Worm (Caenorhabditis elegans) whole organism, L3 larva: Measurements from ENCODE around the gene F40F4.7.

Experiments used
- aly-2 ChIP-seq: fragments of 150-350 bp; optimal IDR thresholded peaks from 2 replicates; lab custom pipeline; 2014; ENCODE audit warnings: missing biosample characterization, missing genetic modification characterization
- ama-1 ChIP-seq: fragments of 150-350 bp; optimal IDR thresholded peaks from 2 replicates; lab custom pipeline; 2018
- ceh-28 ChIP-seq: fragments of 150-350 bp; optimal IDR thresholded peaks from 2 replicates; lab custom pipeline; 2014; ENCODE audit warnings: missing biosample characterization, missing genetic modification reagents, missing genetic modification characterization
- ceh-9 ChIP-seq: sonication (generic microtip); optimal IDR thresholded peaks from 2 replicates; lab custom pipeline; 2018; ENCODE audit warnings: missing biosample characterization, missing genetic modification characterization
- daf-12 ChIP-seq: fragments of 150-350 bp; optimal IDR thresholded peaks from 2 replicates; lab custom pipeline; 2014; ENCODE audit warnings: missing biosample characterization, missing genetic modification reagents, missing genetic modification characterization
- egl-27 ChIP-seq: sonication (generic microtip); optimal IDR thresholded peaks from 4 replicates; lab custom pipeline; 2017; ENCODE audit warnings: missing biosample characterization, missing genetic modification reagents, missing genetic modification characterization
- elt-1 ChIP-seq: fragments of 150-350 bp; optimal IDR thresholded peaks from 2 replicates; lab custom pipeline; 2014; ENCODE audit warnings: missing biosample characterization, missing genetic modification characterization
- elt-2 ChIP-seq: sonication (generic microtip); optimal IDR thresholded peaks from 2 replicates; lab custom pipeline; 2016; ENCODE audit warnings: missing genetic modification reagents, mild to moderate bottlenecking, missing genetic modification characterization, missing compliant biosample characterization
- fkh-2 ChIP-seq: fragments of 150-350 bp; optimal IDR thresholded peaks from 2 replicates; lab custom pipeline; 2014; ENCODE audit warnings: missing biosample characterization, missing genetic modification reagents, missing genetic modification characterization
- hmg-11 ChIP-seq: sonication (generic microtip); optimal IDR thresholded peaks from 2 replicates; lab custom pipeline; 2016; ENCODE audit warnings: missing genetic modification characterization, missing compliant biosample characterization
- jun-1 ChIP-seq: fragments of 150-350 bp; optimal IDR thresholded peaks from 2 replicates; lab custom pipeline; 2014; ENCODE audit warnings: missing biosample characterization, missing genetic modification reagents, missing genetic modification characterization
- lin-15B ChIP-seq: fragments of 150-350 bp; optimal IDR thresholded peaks from 2 replicates; lab custom pipeline; 2014; ENCODE audit warnings: missing biosample characterization, missing genetic modification characterization
- lin-39 ChIP-seq: fragments of 150-350 bp; optimal IDR thresholded peaks from 2 replicates; lab custom pipeline; 2018; ENCODE audit warnings: missing biosample characterization, missing genetic modification reagents, missing genetic modification characterization
- lsy-12 ChIP-seq: sonication (generic microtip); optimal IDR thresholded peaks from 2 replicates; lab custom pipeline; 2016; ENCODE audit warnings: mild to moderate bottlenecking, missing genetic modification characterization, missing compliant biosample characterization
- mdl-1 ChIP-seq: fragments of 150-350 bp; optimal IDR thresholded peaks from 2 replicates; lab custom pipeline; 2014; ENCODE audit warnings: missing biosample characterization, missing genetic modification characterization
- nfya-1 ChIP-seq: sonication (generic microtip); optimal IDR thresholded peaks from 2 replicates; lab custom pipeline; 2017; ENCODE audit warnings: missing genetic modification characterization, mild to moderate bottlenecking, missing compliant biosample characterization, antibody characterized with exemption, moderate library complexity; ENCODE audit not compliant: insufficient read depth
- nhr-12 ChIP-seq: fragments of 150-350 bp; optimal IDR thresholded peaks from 2 replicates; lab custom pipeline; 2014; ENCODE audit warnings: missing biosample characterization, missing genetic modification characterization
- nhr-23 ChIP-seq: fragments of 150-350 bp; optimal IDR thresholded peaks from 2 replicates; lab custom pipeline; 2014; ENCODE audit warnings: missing biosample characterization, missing genetic modification reagents, missing genetic modification characterization
- nhr-237 ChIP-seq: fragments of 150-350 bp; optimal IDR thresholded peaks from 2 replicates; lab custom pipeline; 2014; ENCODE audit warnings: missing biosample characterization, missing genetic modification characterization
- nhr-25 ChIP-seq: sonication (generic microtip); optimal IDR thresholded peaks from 2 replicates; lab custom pipeline; 2017; ENCODE audit warnings: missing biosample characterization, missing genetic modification characterization
- nhr-67 ChIP-seq: fragments of 150-350 bp; optimal IDR thresholded peaks from 2 replicates; lab custom pipeline; 2014; ENCODE audit warnings: missing biosample characterization, missing genetic modification characterization
- nhr-76 ChIP-seq: fragments of 150-350 bp; sonication (generic microtip); optimal IDR thresholded peaks from 5 replicates; lab custom pipeline; 2014; ENCODE audit warnings: missing biosample characterization, missing genetic modification characterization
- pha-4 ChIP-seq: fragments of 150-350 bp; optimal IDR thresholded peaks from 2 replicates; lab custom pipeline; 2014; ENCODE audit warnings: missing biosample characterization, missing genetic modification reagents, missing genetic modification characterization
- pqm-1 ChIP-seq: fragments of 150-350 bp; optimal IDR thresholded peaks from 2 replicates; lab custom pipeline; 2017; ENCODE audit warnings: missing biosample characterization, missing genetic modification characterization, inconsistent platforms
- snpc-4 ChIP-seq: fragments of 150-350 bp; optimal IDR thresholded peaks from 2 replicates; lab custom pipeline; 2014; ENCODE audit warnings: missing biosample characterization, missing genetic modification characterization
- tbx-2 ChIP-seq: sonication (generic microtip); optimal IDR thresholded peaks from 2 replicates; lab custom pipeline; 2016; ENCODE audit warnings: mild to moderate bottlenecking, missing genetic modification characterization, missing compliant biosample characterization
- unc-39 ChIP-seq: sonication (generic microtip); optimal IDR thresholded peaks from 4 replicates; lab custom pipeline; 2017; ENCODE audit warnings: missing biosample characterization, missing genetic modification characterization
- ztf-11 ChIP-seq: fragments of 150-350 bp; optimal IDR thresholded peaks from 2 replicates; lab custom pipeline; 2014; ENCODE audit warnings: missing biosample characterization, missing genetic modification characterization

The F40F4.7 gene

DNA sequence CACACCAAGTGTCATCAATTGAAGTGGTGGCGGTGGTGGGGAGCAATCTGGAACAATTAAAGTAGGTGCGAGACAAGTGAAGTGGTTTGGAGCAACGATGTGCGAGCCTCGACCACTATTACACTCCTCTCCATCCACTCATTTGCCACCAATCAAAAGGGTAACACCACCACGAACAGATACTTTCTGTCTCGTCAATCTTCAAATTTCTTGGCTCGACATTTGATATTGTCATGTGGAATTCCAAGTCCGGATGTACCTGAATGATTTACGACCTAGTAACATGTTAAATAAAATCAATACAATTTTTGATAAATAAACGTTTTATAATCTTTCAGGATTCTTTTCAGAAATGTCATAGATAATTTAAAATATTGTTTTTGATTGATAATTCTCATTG is 25.1 kb upstream of the F40F4.7 start, which contains the start of gene sul-1:
sul-1 (minus strand) TSS at position 101 of the 400 bp plus-strand sequence.
- TF ChIP-seq lin-15B (tag; lab: Kevin White, UChicago) (no peak), hmg-11 (no peak), nhr-67 (tag; lab: Kevin White, UChicago) (no peak)

DNA sequence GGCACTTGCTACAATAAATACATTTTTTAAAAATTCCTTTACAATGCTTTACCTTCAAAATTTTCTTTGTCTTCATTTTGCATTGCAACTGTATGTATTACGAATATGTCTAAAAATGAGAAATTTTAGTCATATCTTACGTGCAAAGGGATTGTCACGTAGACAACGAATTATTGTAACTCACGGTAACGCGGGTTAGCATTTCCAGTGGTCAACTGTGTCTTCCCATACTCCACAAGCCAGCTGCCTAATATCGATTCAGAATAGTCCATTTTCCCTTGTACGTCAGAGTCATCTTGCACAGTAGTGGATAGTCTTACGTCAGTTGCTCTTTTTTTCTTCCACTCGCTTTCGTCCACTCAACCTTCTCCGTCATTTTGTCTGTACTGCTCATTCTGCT is 16.9 kb upstream of the F40F4.7 start, which contains the start of gene fbxb-71:
fbxb-71 (plus strand) TSS at position 301 of the 400 bp plus-strand sequence.
- TF ChIP-seq nhr-25 (tag; lab: Kevin White, UChicago) = no peak
- TF ChIP-seq lsy-12 (tag; lab: Kevin White, UChicago) = no peak
- TF ChIP-seq egl-27 (tag; lab: Kevin White, UChicago) = no peak
- TF ChIP-seq snpc-4 (tag; lab: Kevin White, UChicago) = no peak
- TF ChIP-seq mdl-1 (tag; lab: Kevin White, UChicago) = no peak
- TF ChIP-seq ama-1 (lab: Kevin White, UChicago) = no peak
- no peak for TF ChIP-seq jun-1 (tag; lab: Kevin White, UChicago)
- TF ChIP-seq nhr-23 = no peak
- no peak for TF ChIP-seq fkh-2 (tag; lab: Kevin White, UChicago)
- TF ChIP-seq elt-2 = no peak
- TF ChIP-seq aly-2 = no peak
- TF ChIP-seq nhr-12 (tag; lab: Kevin White, UChicago) = no peak

DNA sequence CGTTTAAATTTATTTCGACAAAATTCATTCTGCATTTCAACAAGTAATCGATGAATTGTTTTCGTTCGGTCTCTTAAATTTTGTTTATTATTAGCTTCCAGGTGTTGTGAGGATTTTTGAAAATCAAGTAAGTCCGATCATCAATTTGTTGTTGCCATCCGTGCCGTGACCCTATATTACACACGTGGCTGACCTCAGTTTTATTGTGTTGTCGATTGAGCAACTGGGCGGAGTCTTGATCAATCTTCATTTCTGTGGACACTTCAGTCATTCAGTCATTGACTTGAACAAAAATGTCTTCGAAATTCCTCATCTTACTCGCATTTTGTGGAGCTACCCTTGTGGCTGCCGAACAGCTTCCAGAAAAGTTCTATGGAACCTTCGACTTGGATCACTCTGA is 14.8 kb upstream of the F40F4.7 start, which contains the start of gene lbp-2:
lbp-2 (plus strand) TSS at position 102 of the 400 bp plus-strand sequence.
- TF ChIP-seq nfya-1 (tag; lab: Kevin White, UChicago) = peak; percentile 14
- no peak for TF ChIP-seq pqm-1
- no peak for TF ChIP-seq unc-39 (tag; lab: Kevin White, UChicago)
- no peak for TF ChIP-seq snpc-4 (tag; lab: Kevin White, UChicago)

DNA sequence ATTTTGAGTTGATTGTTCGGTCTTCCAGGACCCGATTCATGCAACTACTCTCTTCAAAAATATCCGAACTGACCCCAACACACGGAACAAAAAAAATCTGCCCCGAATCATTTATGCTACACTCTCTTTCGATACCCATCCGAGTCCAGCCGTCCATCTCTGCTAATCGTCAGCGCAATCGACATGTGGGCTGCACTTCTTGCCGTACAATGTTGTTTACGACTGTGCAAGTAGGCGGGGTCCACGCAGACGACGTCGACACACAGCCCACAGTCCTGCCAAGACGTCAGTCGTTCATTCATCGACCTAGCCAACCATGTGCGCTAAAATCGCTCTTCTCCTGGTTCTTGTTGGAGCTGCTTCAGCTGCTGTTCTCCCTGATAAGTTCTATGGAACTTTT is 13.1 kb upstream of the F40F4.7 start, which contains the start of gene lbp-1:
lbp-1 (plus strand) TSS at position 301 of the 400 bp plus-strand sequence.
- TF ChIP-seq lin-39 (tag; lab: Kevin White, UChicago) (peak; percentile 9), nhr-76 (tag; lab: Kevin White, UChicago) (no peak)

DNA sequence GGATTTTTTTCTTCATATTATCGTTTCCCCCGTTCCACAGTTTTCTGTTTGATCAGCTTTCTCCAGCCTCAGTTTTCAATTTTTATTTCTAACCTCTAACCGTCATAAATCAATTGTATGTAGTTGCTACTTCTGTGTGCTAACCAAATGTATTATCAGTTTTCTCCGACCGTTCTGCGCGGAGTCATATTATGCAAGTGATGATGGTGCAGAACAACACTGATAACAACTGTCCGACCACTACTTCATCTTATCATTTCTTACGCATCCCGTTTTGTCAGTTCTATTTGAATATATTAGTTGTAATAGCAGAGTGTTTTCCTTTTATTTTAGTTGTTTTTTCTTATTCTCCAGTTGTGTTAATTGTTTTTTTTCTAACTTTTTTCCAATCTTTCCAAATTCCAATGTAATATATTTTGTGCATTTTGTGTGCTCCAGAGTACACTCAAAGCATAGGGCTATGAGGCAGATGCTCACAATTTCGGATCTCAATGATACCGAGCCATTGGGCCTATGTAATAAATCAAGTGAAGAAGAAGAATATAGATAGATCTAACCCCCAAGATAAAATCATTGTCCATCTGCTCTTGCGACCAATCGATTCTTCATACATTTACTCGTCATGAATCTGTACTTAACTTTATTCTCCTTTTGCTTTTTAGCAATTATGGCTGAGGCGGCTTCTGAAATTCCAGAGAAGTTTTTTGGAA is 11.2 kb upstream of the F40F4.7 start, which contains the start of gene lbp-3:
lbp-3 (plus strand) TSS at position 589 of the 710 bp plus-strand sequence.
- TF ChIP-seq jun-1 (tag; lab: Kevin White, UChicago) (no peak), nhr-237 (tag; lab: Kevin White, UChicago) (no peak), elt-2 (peak; percentile 98), ceh-28 (tag; lab: Kevin White, UChicago) (no peak), pqm-1 (peak; percentile 100), elt-1 (tag; lab: Kevin White, UChicago) (no peak), ceh-9 (tag; lab: Kevin White, UChicago) (no peak), fkh-2 (tag; lab: Kevin White, UChicago) (no peak), pha-4 (tag; lab: Kevin White, UChicago) (no peak)
- TF ChIP-seq, all 47 proteins: peak for 2

DNA sequence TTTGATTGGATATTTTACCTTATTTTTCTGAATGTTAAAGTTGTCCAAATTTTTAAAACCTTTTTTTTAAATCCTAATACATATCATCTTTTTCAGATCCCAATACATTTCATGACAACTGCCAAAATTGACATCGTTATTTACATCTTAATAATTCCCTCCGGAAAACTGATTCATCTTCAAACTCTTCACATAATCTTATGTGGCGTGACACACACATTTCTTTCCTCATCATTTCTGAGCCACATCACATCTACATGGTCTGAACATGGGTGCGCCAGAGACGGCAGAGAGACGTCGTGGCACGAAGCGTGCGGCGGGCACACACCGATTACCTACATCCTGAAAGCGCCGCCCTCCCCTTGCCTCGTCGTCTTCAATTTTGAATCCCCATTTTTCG is 6.8 kb upstream of the F40F4.7 start, which contains the start of gene tba-9:
tba-9 (plus strand) TSS at position 301 of the 400 bp plus-strand sequence.
- TF ChIP-seq ztf-11 (tag; lab: Kevin White, UChicago) = no peak
- no peak for TF ChIP-seq daf-12 (tag; lab: Kevin White, UChicago)
- no peak for TF ChIP-seq mdl-1 (tag; lab: Kevin White, UChicago)
- TF ChIP-seq aly-2 = no peak
- TF ChIP-seq ceh-28 (tag; lab: Kevin White, UChicago) = no peak
- no peak for TF ChIP-seq nhr-67 (tag; lab: Kevin White, UChicago)

DNA sequence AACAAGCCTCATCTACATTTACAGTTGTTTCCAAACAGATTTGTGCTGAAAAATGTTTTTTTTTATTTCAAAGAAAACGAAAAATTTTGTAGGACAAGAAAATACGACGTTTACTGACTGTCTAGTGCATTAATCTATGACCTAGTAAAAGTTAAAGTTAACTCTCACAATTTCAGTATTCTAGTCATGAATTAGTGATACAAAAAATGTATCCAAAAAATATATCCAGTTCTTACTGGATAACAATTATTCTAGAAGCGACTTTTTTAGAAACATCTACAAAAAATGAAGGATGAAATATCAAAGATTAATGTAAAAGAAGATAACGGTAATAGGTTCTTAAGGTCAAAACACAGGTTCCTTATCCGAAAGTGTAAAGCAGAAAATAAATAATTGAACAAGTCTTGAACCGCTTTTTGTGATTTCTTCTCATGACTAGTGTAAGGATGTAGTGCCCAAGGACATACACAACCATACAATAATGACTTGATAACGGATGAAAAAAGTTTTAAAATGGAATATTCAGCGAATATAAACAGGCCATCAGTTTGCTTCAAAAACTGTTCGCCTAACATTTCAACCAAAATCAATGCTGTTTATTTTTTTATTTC is 4.9 kb upstream of the F40F4.7 start, which contains the start of gene pqn-37:
pqn-37 (minus strand) TSS at position 51 of the 611 bp plus-strand sequence.
- TF ChIP-seq nhr-25 (tag; lab: Kevin White, UChicago) (peak; percentile 47), tbx-2 (no peak)
